Worm (Caenorhabditis elegans) whole organism, L1 larva: ENCODE measurements around the gene Y44A6D.5.

Experiments used
- aha-1 ChIP-seq: fragments of 150-350 bp; optimal IDR thresholded peaks from 2 replicates; lab custom pipeline; 2014; ENCODE audit warnings: missing biosample characterization, missing genetic modification characterization
- alr-1 ChIP-seq: fragments of 200-800 bp; sonication (Bioruptor generic); optimal IDR thresholded peaks from 2 replicates; lab custom pipeline; 2018; ENCODE audit warnings: borderline replicate concordance, mild to moderate bottlenecking, missing genetic modification characterization, missing compliant biosample characterization
- ama-1 ChIP-seq: fragments of 150-350 bp; optimal IDR thresholded peaks from 2 replicates; lab custom pipeline; 2014
- blmp-1 ChIP-seq: fragments of 150-350 bp; optimal IDR thresholded peaks from 2 replicates; lab custom pipeline; 2014; ENCODE audit warnings: missing biosample characterization, missing genetic modification characterization
- ceh-63 ChIP-seq: fragments of 200-800 bp; sonication (Bioruptor generic); optimal IDR thresholded peaks from 2 replicates; lab custom pipeline; 2018; ENCODE audit warnings: mild to moderate bottlenecking, missing genetic modification characterization, missing compliant biosample characterization
- ceh-82 ChIP-seq, 3 experiments: fragments of 150-350 bp in 1 of 3; sonication (generic microtip) in 2 of 3; optimal IDR thresholded peaks; 2 replicates each; lab custom pipeline; 2014 to 2017; ENCODE audit warnings: missing biosample characterization in 3 of 3, missing genetic modification characterization in 3 of 3
- ceh-88 ChIP-seq: fragments of 200-800 bp; sonication (Bioruptor generic); IDR thresholded peaks from 2 replicates; pipeline ENCODE4 v1.3.6; 2022; ENCODE audit warnings: missing genetic modification characterization, missing compliant biosample characterization
- dpl-1 ChIP-seq, 3 experiments: fragments of 150-350 bp in 2 of 3; sonication (generic microtip) in 1 of 3; optimal IDR thresholded peaks; 2 replicates each; lab custom pipeline; 2014 to 2017; ENCODE audit warnings: missing biosample characterization in 3 of 3, missing genetic modification characterization in 3 of 3, missing genetic modification reagents in 3 of 3
- efl-1 ChIP-seq, 4 experiments: fragments of 150-350 bp; optimal IDR thresholded peaks in 3 of 4; peaks in 1 of 4; 1 replicate in 1 of 4; 2 replicates in 3 of 4; lab custom pipeline; 2014; ENCODE audit warnings: missing biosample characterization in 2 of 4, missing genetic modification characterization in 2 of 4, missing genetic modification reagents in 2 of 4
- efl-3 ChIP-seq: fragments of 200-800 bp; sonication (Bioruptor generic); optimal IDR thresholded peaks from 2 replicates; lab custom pipeline; 2018; ENCODE audit warnings: mild to moderate bottlenecking, missing genetic modification characterization, missing compliant biosample characterization
- egl-27 ChIP-seq, 2 experiments: fragments of 150-350 bp in 1 of 2; sonication (generic microtip); optimal IDR thresholded peaks; 3 replicates each; lab custom pipeline; 2017 to 2018; ENCODE audit warnings: missing biosample characterization in 2 of 2, missing genetic modification characterization in 2 of 2, missing genetic modification reagents in 2 of 2
- elt-2 ChIP-seq: sonication (generic microtip); optimal IDR thresholded peaks from 2 replicates; lab custom pipeline; 2016; ENCODE audit warnings: missing genetic modification characterization, mild to moderate bottlenecking, inconsistent platforms, missing compliant biosample characterization, missing genetic modification reagents
- fkh-8 ChIP-seq: sonication (generic microtip); optimal IDR thresholded peaks from 2 replicates; lab custom pipeline; 2016; ENCODE audit warnings: mild to moderate bottlenecking, missing genetic modification characterization, missing compliant biosample characterization
- fos-1 ChIP-seq: fragments of 150-350 bp; optimal IDR thresholded peaks from 2 replicates; lab custom pipeline; 2014; ENCODE audit warnings: missing biosample characterization, missing genetic modification characterization
- hlh-4 ChIP-seq: sonication (generic microtip); optimal IDR thresholded peaks from 2 replicates; lab custom pipeline; 2016; ENCODE audit warnings: mild to moderate bottlenecking, missing genetic modification characterization, missing compliant biosample characterization
- isw-1 ChIP-seq: fragments of 200-800 bp; sonication (Bioruptor generic); IDR thresholded peaks from 2 replicates; pipeline ENCODE4 v1.3.6; 2022; ENCODE audit warnings: missing genetic modification characterization, missing compliant biosample characterization
- lin-14 ChIP-seq: fragments of 200-800 bp; sonication (Bioruptor generic); optimal IDR thresholded peaks from 2 replicates; lab custom pipeline; 2018; ENCODE audit warnings: mild to moderate bottlenecking, missing genetic modification characterization, moderate library complexity, missing compliant biosample characterization
- mdl-1 ChIP-seq, 2 experiments: fragments of 150-350 bp; optimal IDR thresholded peaks; 2 replicates each; lab custom pipeline; 2014 to 2017; ENCODE audit warnings: missing biosample characterization in 2 of 2, missing genetic modification characterization in 2 of 2, inconsistent platforms in 1 of 2
- mep-1 ChIP-seq: fragments of 150-350 bp; optimal IDR thresholded peaks from 2 replicates; lab custom pipeline; 2014; ENCODE audit warnings: missing biosample characterization, missing genetic modification characterization
- nhr-11 ChIP-seq: fragments of 150-350 bp; optimal IDR thresholded peaks from 2 replicates; lab custom pipeline; 2014; ENCODE audit warnings: missing biosample characterization, missing genetic modification characterization
- nhr-237 ChIP-seq: fragments of 150-350 bp; optimal IDR thresholded peaks from 2 replicates; lab custom pipeline; 2014; ENCODE audit warnings: missing biosample characterization, missing genetic modification characterization
- nhr-47 ChIP-seq: sonication (generic microtip); optimal IDR thresholded peaks from 2 replicates; lab custom pipeline; 2016; ENCODE audit warnings: mild to moderate bottlenecking, missing genetic modification characterization, moderate library complexity, missing compliant biosample characterization
- nhr-71 ChIP-seq: sonication (generic microtip); optimal IDR thresholded peaks from 2 replicates; lab custom pipeline; 2016; ENCODE audit warnings: mild to moderate bottlenecking, missing genetic modification characterization, moderate library complexity, missing compliant biosample characterization
- nhr-76 ChIP-seq: sonication (generic microtip); optimal IDR thresholded peaks from 2 replicates; lab custom pipeline; 2017; ENCODE audit warnings: missing biosample characterization, missing genetic modification characterization
- nhr-85 ChIP-seq: sonication (generic microtip); peaks from one replicate; lab custom pipeline; 2016; ENCODE audit warnings: missing genetic modification characterization, inconsistent platforms, missing compliant biosample characterization
- pqm-1 ChIP-seq: sonication (generic microtip); optimal IDR thresholded peaks from 3 replicates; lab custom pipeline; 2017; ENCODE audit warnings: missing biosample characterization, missing genetic modification characterization
- rnt-1 ChIP-seq: sonication (generic microtip); optimal IDR thresholded peaks from 2 replicates; lab custom pipeline; 2016; ENCODE audit warnings: mild to moderate bottlenecking, missing genetic modification characterization, moderate library complexity, missing compliant biosample characterization
- skn-1 ChIP-seq: fragments of 150-350 bp; optimal IDR thresholded peaks from 2 replicates; lab custom pipeline; 2014; ENCODE audit warnings: missing biosample characterization, missing genetic modification characterization
- snu-23 ChIP-seq: sonication (generic microtip); optimal IDR thresholded peaks from 2 replicates; lab custom pipeline; 2016; ENCODE audit warnings: missing genetic modification characterization, missing compliant biosample characterization
- tbx-2 ChIP-seq: sonication (generic microtip); optimal IDR thresholded peaks from 2 replicates; lab custom pipeline; 2016; ENCODE audit warnings: missing genetic modification characterization, missing compliant biosample characterization
- unc-130 ChIP-seq: fragments of 150-350 bp; optimal IDR thresholded peaks from 2 replicates; lab custom pipeline; 2017; ENCODE audit warnings: missing biosample characterization, missing genetic modification characterization, inconsistent platforms
- unc-86 ChIP-seq: sonication (generic microtip); optimal IDR thresholded peaks from 2 replicates; lab custom pipeline; 2016; ENCODE audit warnings: missing genetic modification characterization, missing compliant biosample characterization
- unc-98 ChIP-seq: fragments of 200-800 bp; sonication (Bioruptor generic); IDR thresholded peaks from 2 replicates; pipeline ENCODE4 v1.3.6; 2022; ENCODE audit warnings: missing genetic modification characterization, missing compliant biosample characterization
- ztf-4 ChIP-seq: fragments of 150-350 bp; optimal IDR thresholded peaks from 2 replicates; lab custom pipeline; 2014; ENCODE audit warnings: missing biosample characterization, missing genetic modification characterization

The Y44A6D.5 gene

ce11 chrV:20776761-20777160 is 26.0 kb downstream of the Y44A6D.5 start (continued):
- TF ChIP-seq ztf-4 (tag; lab: Kevin White, UChicago) (peak; percentile 30), nhr-47 (tag; lab: Kevin White, UChicago) (peak; percentile 70), fkh-8 (tag; lab: Kevin White, UChicago) (peak; percentile 90), nhr-237 (tag; lab: Kevin White, UChicago) (peak; percentile 69), snu-23 (peak; percentile 80), isw-1 (GFP tag; lab: Robert Waterston, UW) (peak; percentile 20; the same call in 1 of the 2 replicates), unc-86 (tag; lab: Kevin White, UChicago) (no peak), mdl-1 (tag; optimal IDR thresholded peaks at IDR 0.05; lab: Kevin White, UChicago) (peak in 1 of 2 experiments; percentile 88), unc-98 (GFP tag; lab: Robert Waterston, UW) (no peak), ceh-88 (no peak), unc-130 (tag; lab: Kevin White, UChicago) (peak; percentile 19)

ce11 chrV:20775269-20775668 is 27.5 kb downstream of the Y44A6D.5 start, which contains the start of gene F38A6.4:
F38A6.4 (minus strand) TSS chrV:20775369.
- TF ChIP-seq alr-1 (tag; lab: Kevin White, UChicago) (no peak), nhr-76 (tag; lab: Kevin White, UChicago) (no peak), dpl-1 (GFP tag; optimal IDR thresholded peaks at IDR 0.05; lab: Kevin White, UChicago) (no peak), aha-1 (tag; lab: Kevin White, UChicago) (no peak), efl-1 (optimal IDR thresholded peaks at IDR 0.05; lab: Kevin White, UChicago) (no peak), efl-1 (GFP tag; optimal IDR thresholded peaks at IDR 0.05 in 1 of 2; lab: Kevin White, UChicago) (peak in 1 of 2 experiments; percentile 31), fkh-8 (tag; lab: Kevin White, UChicago) (no peak), tbx-2 (no peak), hlh-4 (tag; lab: Kevin White, UChicago) (peak; percentile 53), ceh-82 (tag; optimal IDR thresholded peaks at IDR 0.05; lab: Kevin White, UChicago) (no peak), egl-27 (tag; optimal IDR thresholded peaks at IDR 0.05; lab: Kevin White, UChicago) (no peak), skn-1 (tag; lab: Kevin White, UChicago) (no peak), nhr-11 (tag; lab: Kevin White, UChicago) (no peak), nhr-71 (tag; lab: Kevin White, UChicago) (peak; percentile 2), ceh-63 (GFP tag; lab: Kevin White, UChicago) (no peak)

ce11 chrV:20773647-20774046 is 29.2 kb downstream of the Y44A6D.5 start, which contains the start of gene F38A6.5:
F38A6.5 (minus strand) TSS chrV:20773747.
- TF ChIP-seq efl-3 (GFP tag; lab: Kevin White, UChicago) = no peak

ce11 chrV:20771702-20772101 is 31.1 kb downstream of the Y44A6D.5 start:
- TF ChIP-seq blmp-1 (tag; lab: Kevin White, UChicago) (peak; percentile 14), ama-1 (no peak), lin-14 (GFP tag; lab: Kevin White, UChicago) (peak; percentile 56), pqm-1 (no peak), mep-1 (tag; lab: Kevin White, UChicago) (peak; percentile 2), fos-1 (no peak), rnt-1 (tag; lab: Kevin White, UChicago) (peak; percentile 52), nhr-85 (tag; lab: Kevin White, UChicago) (peak; percentile 46), nhr-71 (tag; lab: Kevin White, UChicago) (peak; percentile 3)

- TF ChIP-seq blmp-1 (tag; lab: Kevin White, UChicago) = no peak
- peak; percentile 34 for TF ChIP-seq elt-2
- TF ChIP-seq lin-14 (GFP tag; lab: Kevin White, UChicago) = peak; percentile 22
Measured at ce11 chrV:20770846-20771245, 32.0 kb downstream of the Y44A6D.5 start.
